Fruit fly (Drosophila melanogaster): ENCODE results near the gene CG7083.

CG7083 gene

dm6 chr3L:8299224-8300130 is 41.1 kb upstream of the CG7083 start, which contains the start of the genes Arl5 and CG13671 (continued):
- TF ChIP-seq ATbp (GFP tag; optimal IDR thresholded peaks at IDR 0.05), result peak; percentile 34
- TF ChIP-seq Optix (GFP tag; IDR thresholded peaks at IDR 0.05), result peak; percentile 62; the same call in 1 of the 3 replicates
- no peak for TF ChIP-seq slp2 (GFP tag; optimal IDR thresholded peaks at IDR 0.05)
- TF ChIP-seq NfI (GFP tag; optimal IDR thresholded peaks at IDR 0.05), result peak; percentile 61
- TF ChIP-seq Usf (GFP tag; optimal IDR thresholded peaks at IDR 0.05), result peak; percentile 19
- TF ChIP-seq Dip2 (GFP tag; IDR thresholded peaks at IDR 0.05), result no peak
- peak; percentile 60 for TF ChIP-seq CG10543 (GFP tag; optimal IDR thresholded peaks at IDR 0.05)
- peak in 1 of 2 experiments; percentile 83 for TF ChIP-seq bsh (GFP tag; optimal IDR thresholded peaks at IDR 0.05)
- TF ChIP-seq bbx (GFP tag; IDR thresholded peaks at IDR 0.05; ENCODE audit: partially characterized antibody), result peak; percentile 53
- no peak for TF ChIP-seq CG9817 (tag; optimal IDR thresholded peaks at IDR 0.05)
- TF ChIP-seq lab (GFP tag; optimal IDR thresholded peaks at IDR 0.05), result peak; percentile 82
- peak; percentile 82 for TF ChIP-seq YL-1 (GFP tag; optimal IDR thresholded peaks at IDR 0.05)
- peak; percentile 20 for TF ChIP-seq CG12769 (tag; optimal IDR thresholded peaks at IDR 0.05)
- TF ChIP-seq tgo (GFP tag; IDR thresholded peaks at IDR 0.05), result peak; percentile 80
- peak; percentile 62 for TF ChIP-seq CG10979 (tag; optimal IDR thresholded peaks at IDR 0.05)
- TF ChIP-seq MTF-1 (GFP tag; optimal IDR thresholded peaks at IDR 0.05; ENCODE audit: borderline replicate concordance), result no peak
- peak; percentile 66 for TF ChIP-seq Six4 (GFP tag; optimal IDR thresholded peaks at IDR 0.05)
- TF ChIP-seq E2f2 (GFP tag; IDR thresholded peaks at IDR 0.05), result peak; percentile 73
- TF ChIP-seq br (optimal IDR thresholded peaks at IDR 0.05), result no peak
- peak; percentile 83 for TF ChIP-seq H15 (GFP tag; IDR thresholded peaks at IDR 0.05)
- no peak for TF ChIP-seq CG2199 (GFP tag; IDR thresholded peaks at IDR 0.05)
- peak; percentile 61 for TF ChIP-seq stc (GFP tag; IDR thresholded peaks at IDR 0.05)
- peak; percentile 91 for TF ChIP-seq cg (GFP tag; optimal IDR thresholded peaks at IDR 0.05)
- TF ChIP-seq jumu (GFP tag; optimal IDR thresholded peaks at IDR 0.05), result peak; percentile 34
- TF ChIP-seq CG16813 (GFP tag; IDR thresholded peaks at IDR 0.05; ENCODE audit: partially characterized antibody), result peak; percentile 77
- peak; percentile 23 for TF ChIP-seq CHES-1-like (GFP tag; optimal IDR thresholded peaks at IDR 0.05)
- TF ChIP-seq CG13894 (tag; optimal IDR thresholded peaks at IDR 0.05), result no peak
- TF ChIP-seq da (GFP tag; optimal IDR thresholded peaks at IDR 0.05), result no peak
- TF ChIP-seq Spps (tag; optimal IDR thresholded peaks at IDR 0.05), result peak; percentile 4
- 0 out of 2 replicates have a peak, but pooled peaks have one; percentile 55 for TF ChIP-seq cas (GFP tag; IDR thresholded peaks at IDR 0.05)
- peak; percentile 46 for TF ChIP-seq CG4282 (GFP tag; optimal IDR thresholded peaks at IDR 0.05)
- TF ChIP-seq sna (GFP tag; IDR thresholded peaks at IDR 0.05; ENCODE audit: partially characterized antibody), result peak; percentile 72; the same call in 1 of the 2 replicates
- peak; percentile 87 for TF ChIP-seq CG4617 (GFP tag; optimal IDR thresholded peaks at IDR 0.05; ENCODE audit: borderline replicate concordance)
- TF ChIP-seq CG8478 (optimal IDR thresholded peaks at IDR 0.05), result no peak
- TF ChIP-seq HmgD (GFP tag; optimal IDR thresholded peaks at IDR 0.05), result no peak
- peak; percentile 24 for TF ChIP-seq Ravus (GFP tag; IDR thresholded peaks at IDR 0.05)

- TF ChIP-seq zf30C (GFP tag; optimal IDR thresholded peaks at IDR 0.05) (no peak), jing (GFP tag; optimal IDR thresholded peaks at IDR 0.05) (no peak), CG9876 (GFP tag; optimal IDR thresholded peaks at IDR 0.05) (no peak), Hey (tag; optimal IDR thresholded peaks at IDR 0.05) (no peak), CG17385 (GFP tag; optimal IDR thresholded peaks at IDR 0.05) (no peak), insv (GFP tag; optimal IDR thresholded peaks at IDR 0.05) (no peak), CG5245 (GFP tag; optimal IDR thresholded peaks at IDR 0.05) (no peak), HLH3B (GFP tag; IDR thresholded peaks at IDR 0.05) (no peak), CG2120 (GFP tag; optimal IDR thresholded peaks at IDR 0.05) (peak; percentile 18), CG10321 (GFP tag; IDR thresholded peaks at IDR 0.05) (no peak), CG8388 (GFP tag; optimal IDR thresholded peaks at IDR 0.05) (no peak), bbx (GFP tag; IDR thresholded peaks at IDR 0.05; ENCODE audit: partially characterized antibody) (peak; percentile 7; the same call in 1 of the 2 replicates), CG5953 (GFP tag; IDR thresholded peaks at IDR 0.05) (no peak), Optix (GFP tag; IDR thresholded peaks at IDR 0.05) (no peak), lbe (GFP tag; optimal IDR thresholded peaks at IDR 0.05) (no peak), pros (GFP tag; optimal IDR thresholded peaks at IDR 0.05) (no peak)
Observed at dm6 chr3L:8303912-8304311, 36.7 kb upstream of the CG7083 start, which contains the start of the genes CG7194 and Sbp2. Gene CG7194, minus strand, starts transcription at chr3L:8304059. Gene Sbp2, plus strand, starts transcription at chr3L:8304157.

Data from whole organism, embryonic.